Fruit fly (Drosophila melanogaster) whole organism, pupa: ENCODE results near the gene Sh.

Experiments
- CG13204 ChIP-seq: fragments of 200-800 bp; sonication (Bioruptor generic); optimal IDR thresholded peaks from 2 replicates; lab custom pipeline; 2018; ENCODE audit warnings: missing biosample characterization, mild to moderate bottlenecking, missing genetic modification characterization, moderate library complexity
- CG14655 ChIP-seq: fragments of 200-800 bp; sonication (Bioruptor generic); optimal IDR thresholded peaks from 3 replicates; lab custom pipeline; 2017; ENCODE audit warnings: mild to moderate bottlenecking, missing biosample characterization, missing genetic modification reagents, missing genetic modification characterization
- CG32121 ChIP-seq: fragments of 200-800 bp; sonication (Bioruptor generic); IDR thresholded peaks from 2 replicates; pipeline ENCODE4 v1.3.6; 2022; ENCODE audit warnings: missing biosample characterization, missing genetic modification characterization
- CG34367 ChIP-seq: fragments of 200-800 bp; sonication (Bioruptor generic); optimal IDR thresholded peaks from 2 replicates; lab custom pipeline; 2018; ENCODE audit warnings: missing biosample characterization, mild to moderate bottlenecking, missing genetic modification characterization

DNA sequence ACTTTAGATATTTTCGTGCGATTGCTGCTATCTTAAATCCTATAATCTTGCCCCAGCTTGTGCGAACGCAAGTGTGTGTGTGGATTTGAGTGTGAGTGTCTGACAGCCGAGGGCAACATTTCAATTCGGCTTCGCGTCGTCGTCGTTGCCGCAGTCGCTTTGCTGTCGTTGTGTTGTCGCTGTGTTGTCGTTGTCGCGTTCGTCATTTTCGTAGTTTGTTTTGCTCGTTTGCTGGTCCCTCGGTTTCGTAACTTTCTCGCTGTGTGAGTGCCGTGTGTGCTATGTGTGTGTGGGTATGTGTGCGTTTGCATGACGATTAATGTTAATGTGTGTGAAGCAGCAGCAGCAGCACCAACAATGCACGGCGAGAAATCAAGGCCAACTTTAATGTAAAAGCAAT lies 53.6 kb downstream of the Sh start:
- TF ChIP-seq CG14655 (GFP tag; lab: Kevin White, UChicago) (no peak), CG13204 (no peak), CG34367 (tag; lab: Kevin White, UChicago) (no peak), CG32121 (GFP tag; lab: Robert Waterston, UW) (no peak)
